Worm (Caenorhabditis elegans) whole organism, early embryonic: ENCODE results near the gene srh-209.
"Not testable (repeated sequence)": the region's sequence is repeated elsewhere in the genome, so short reads cannot be mapped to it uniquely, and the experiment has no call there.

Experiments
- B0310.2 ChIP-seq: sonication (generic microtip); optimal IDR thresholded peaks from 2 replicates; lab custom pipeline; 2016; ENCODE audit warnings: mild to moderate bottlenecking, missing genetic modification characterization, missing compliant biosample characterization
- ama-1 ChIP-seq: fragments of 150-350 bp; optimal IDR thresholded peaks from 2 replicates; lab custom pipeline; 2014
- ceh-13 ChIP-seq: fragments of 200-800 bp; sonication (Bioruptor generic); optimal IDR thresholded peaks from 2 replicates; lab custom pipeline; 2018; ENCODE audit warnings: mild to moderate bottlenecking, missing genetic modification characterization, missing compliant biosample characterization
- flt-1 ChIP-seq: fragments of 200-800 bp; sonication (Bioruptor generic); IDR thresholded peaks from 2 replicates; pipeline ENCODE4 v1.3.6; 2022; ENCODE audit warnings: missing genetic modification characterization, missing compliant biosample characterization
- hmg-4 ChIP-seq: fragments of 200-800 bp; sonication (Bioruptor generic); optimal IDR thresholded peaks from 2 replicates; lab custom pipeline; 2018; ENCODE audit warnings: mild to moderate bottlenecking, missing genetic modification characterization, missing compliant biosample characterization
- scrt-1 ChIP-seq: fragments of 200-800 bp; sonication (Bioruptor generic); IDR thresholded peaks from 2 replicates; pipeline ENCODE4 v1.3.6; 2022; ENCODE audit warnings: missing genetic modification characterization, missing compliant biosample characterization
- sea-1 ChIP-seq: fragments of 200-800 bp; sonication (Bioruptor generic); conservative IDR thresholded peaks from 2 replicates; pipeline ENCODE4 v1.3.6; 2022; ENCODE audit warnings: missing genetic modification characterization, missing compliant biosample characterization

ce11 chrV:18439469-18439868, 34.8 kb upstream of the srh-209 start, which contains the start of gene ZK262.9:
- not testable (repeated sequence) for TF ChIP-seq ama-1; flt-1 (GFP tag; lab: Robert Waterston, UW); hmg-4 (GFP tag; lab: Kevin White, UChicago); ceh-13; B0310.2 (tag; lab: Kevin White, UChicago); scrt-1 (GFP tag; lab: Robert Waterston, UW); sea-1 (GFP tag; lab: Robert Waterston, UW)
